Fruit fly (Drosophila melanogaster): Measurements from ENCODE around the gene IPIP.

Gene IPIP

DNA sequence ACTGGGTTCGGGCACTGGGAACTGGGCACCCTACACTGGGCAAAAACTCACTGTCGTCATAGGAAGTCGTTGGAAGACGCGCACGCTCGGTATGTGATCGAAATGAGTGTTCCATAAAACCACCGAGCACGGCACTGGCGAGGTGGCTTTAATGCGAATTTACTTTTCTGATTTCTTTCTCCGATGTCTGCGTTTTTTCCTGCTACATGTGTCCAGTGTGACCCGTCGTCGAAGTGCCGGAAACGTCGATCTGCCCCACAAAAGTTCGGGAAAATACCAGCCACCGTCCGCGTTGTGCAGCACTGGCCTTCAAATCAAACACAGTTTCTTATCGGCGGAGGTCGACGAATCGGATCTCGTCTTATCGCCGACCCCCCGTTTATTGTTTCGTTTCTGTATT lies 48.6 kb upstream of the IPIP start, which contains the start of gene Kdm5 (continued):
- TF ChIP-seq ssp (GFP tag; IDR thresholded peaks at IDR 0.05) (peak; percentile 30; the same call in 1 of the 2 replicates), ftz-f1 (GFP tag; optimal IDR thresholded peaks at IDR 0.05) (peak; percentile 88), row (GFP tag; IDR thresholded peaks at IDR 0.05) (peak; percentile 44), CG13624 (GFP tag; optimal IDR thresholded peaks at IDR 0.05) (peak; percentile 54), ap (GFP tag; IDR thresholded peaks at IDR 0.05) (no peak), CG6854 (GFP tag; optimal IDR thresholded peaks at IDR 0.05) (no peak), Elba2 (GFP tag; optimal IDR thresholded peaks at IDR 0.05) (peak; percentile 9), sisA (GFP tag; IDR thresholded peaks at IDR 0.05) (no peak), CG42726 (GFP tag; IDR thresholded peaks at IDR 0.05; ENCODE audit: partially characterized antibody) (no peak)

DNA sequence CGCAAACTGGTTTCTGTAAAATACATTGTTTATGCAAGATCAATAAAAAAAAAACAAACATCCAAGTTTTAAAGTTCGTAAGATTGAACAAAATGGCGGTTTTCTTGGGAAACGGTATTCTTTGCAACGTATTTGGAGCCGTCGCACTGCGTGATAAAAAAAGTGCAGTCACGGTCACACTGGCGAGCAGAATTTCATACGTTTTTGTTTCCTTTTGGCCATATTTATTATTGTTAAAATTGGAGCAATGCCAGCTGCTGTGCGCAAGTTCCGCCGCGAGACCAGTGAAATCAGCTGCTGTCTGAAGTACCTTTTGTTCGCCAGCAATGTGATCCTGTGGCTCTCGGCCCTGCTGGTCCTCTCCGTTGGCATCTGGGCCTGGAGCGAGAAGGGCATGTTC lies 47.7 kb upstream of the IPIP start, which contains the start of gene Tsp26A:
Gene Tsp26A (plus strand): TSS at position 164 of the 400 bp plus-strand sequence.
- peak; percentile 23; the same call in 1 of the 2 replicates for TF ChIP-seq Rfx (GFP tag; IDR thresholded peaks at IDR 0.05)
- TF ChIP-seq stwl (tag; optimal IDR thresholded peaks at IDR 0.05), result peak; percentile 55
- TF ChIP-seq MESR4 (GFP tag; optimal IDR thresholded peaks at IDR 0.05), result peak; percentile 78
- peak; percentile 42 for TF ChIP-seq pzg (GFP tag; optimal IDR thresholded peaks at IDR 0.05)
- 0 out of 2 replicates have a peak, but pooled peaks have one; percentile 16 for TF ChIP-seq ranshi (GFP tag; IDR thresholded peaks at IDR 0.05)
- no peak for TF ChIP-seq Doc2 (GFP tag; IDR thresholded peaks at IDR 0.05)
- TF ChIP-seq Rx (GFP tag; IDR thresholded peaks at IDR 0.05), result no peak
- peak; percentile 39 for TF ChIP-seq Myb (GFP tag; optimal IDR thresholded peaks at IDR 0.05)
- 0 out of 3 replicates have a peak, but pooled peaks have one; percentile 23 for TF ChIP-seq row (GFP tag; IDR thresholded peaks at IDR 0.05)
- peak; percentile 29 for TF ChIP-seq Ets97D (GFP tag; optimal IDR thresholded peaks at IDR 0.05)
- peak; percentile 40 for TF ChIP-seq CG9797 (GFP tag; optimal IDR thresholded peaks at IDR 0.05)
- TF ChIP-seq hkb (optimal IDR thresholded peaks at IDR 0.05), result no peak
- TF ChIP-seq hkb (GFP tag; IDR thresholded peaks at IDR 0.05), result no peak
- TF ChIP-seq dysf (GFP tag; IDR thresholded peaks at IDR 0.05), result no peak
- no peak for TF ChIP-seq CG6689 (GFP tag; IDR thresholded peaks at IDR 0.05)
- TF ChIP-seq ap (GFP tag; IDR thresholded peaks at IDR 0.05), result no peak
- no peak for TF ChIP-seq twi (tag; optimal IDR thresholded peaks at IDR 0.05)
- TF ChIP-seq seq (GFP tag; IDR thresholded peaks at IDR 0.05), result no peak
- peak; percentile 56 for TF ChIP-seq E2f2 (GFP tag; IDR thresholded peaks at IDR 0.05)
- TF ChIP-seq amos (GFP tag; IDR thresholded peaks at IDR 0.05; ENCODE audit: partially characterized antibody), result no peak
- TF ChIP-seq MBD-R2 (GFP tag; IDR thresholded peaks at IDR 0.05), result peak; percentile 63
- peak; percentile 62 for TF ChIP-seq Med (GFP tag)
- no peak for TF ChIP-seq danr (GFP tag; IDR thresholded peaks at IDR 0.05)
- peak; percentile 61 for TF ChIP-seq CG4617 (GFP tag; optimal IDR thresholded peaks at IDR 0.05; ENCODE audit: borderline replicate concordance)
- TF ChIP-seq phol (tag; optimal IDR thresholded peaks at IDR 0.05), result peak; percentile 93
- TF ChIP-seq her (GFP tag; optimal IDR thresholded peaks at IDR 0.05), result no peak
- no peak for TF ChIP-seq Dip3 (GFP tag; optimal IDR thresholded peaks at IDR 0.05)
- peak; percentile 81 for TF ChIP-seq CG9437 (GFP tag; optimal IDR thresholded peaks at IDR 0.05)
- TF ChIP-seq Dp (GFP tag; optimal IDR thresholded peaks at IDR 0.05), result peak; percentile 47
- TF ChIP-seq bbx (GFP tag; IDR thresholded peaks at IDR 0.05; ENCODE audit: partially characterized antibody), result peak; percentile 48; the same call in 1 of the 2 replicates
- TF ChIP-seq dmrt99B (tag; optimal IDR thresholded peaks at IDR 0.05), result no peak
- no peak for TF ChIP-seq CG4820 (GFP tag; optimal IDR thresholded peaks at IDR 0.05)
- no peak for TF ChIP-seq CG7556 (GFP tag; optimal IDR thresholded peaks at IDR 0.05)
- TF ChIP-seq gfzf (GFP tag; optimal IDR thresholded peaks at IDR 0.05), result peak; percentile 67
- TF ChIP-seq CoRest (tag; optimal IDR thresholded peaks at IDR 0.05), result peak; percentile 15
- TF ChIP-seq chinmo (GFP tag; IDR thresholded peaks at IDR 0.05; ENCODE audit: partially characterized antibody), result 0 out of 4 replicates have a peak, but pooled peaks have one; percentile 52
- no peak for TF ChIP-seq abd-A (tag; optimal IDR thresholded peaks at IDR 0.05)
- peak; percentile 27; the same call in 1 of the 3 replicates for TF ChIP-seq zfh1 (GFP tag; IDR thresholded peaks at IDR 0.05)
- 0 out of 3 replicates have a peak, but pooled peaks have one; percentile 35 for TF ChIP-seq CG6791 (GFP tag; IDR thresholded peaks at IDR 0.05; ENCODE audit: partially characterized antibody)
- no peak for TF ChIP-seq gt (GFP tag; IDR thresholded peaks at IDR 0.05)
- TF ChIP-seq Six4 (GFP tag; optimal IDR thresholded peaks at IDR 0.05), result no peak
